Worm (Caenorhabditis elegans): ENCODE results near the gene rbc-2.
A peak's percentile ranks its signal among the peaks of the same experiment; 100 is the strongest.

Gene rbc-2

ce11 chrIII:2528621-2529113 is at the start of gene rbc-2, which contains the start of the genes Y54F10AM.15 and ndua-8:
Gene rbc-2 (minus strand): TSS chrIII:2528689.
Gene Y54F10AM.15 (minus strand): TSS chrIII:2528679.
Gene ndua-8 (plus strand): TSS chrIII:2529063.
- TF ChIP-seq ces-1 (GFP tag; optimal IDR thresholded peaks at IDR 0.05): peak; percentile 67
- peak; percentile 29 for TF ChIP-seq nhr-2 (tag; optimal IDR thresholded peaks at IDR 0.05)
- TF ChIP-seq ham-2 (GFP tag; optimal IDR thresholded peaks at IDR 0.05): peak; percentile 8
- TF ChIP-seq pha-4 (tag; optimal IDR thresholded peaks at IDR 0.05): peak; percentile 77
- no peak for TF ChIP-seq elt-3 (tag; optimal IDR thresholded peaks at IDR 0.05)
- TF ChIP-seq hlh-1 (tag; optimal IDR thresholded peaks at IDR 0.05): peak; percentile 66
- TF ChIP-seq mab-5 (tag; optimal IDR thresholded peaks at IDR 0.05): peak; percentile 0
- TF ChIP-seq snpc-4 (tag; optimal IDR thresholded peaks at IDR 0.05): no peak
- TF ChIP-seq nhr-76 (tag; optimal IDR thresholded peaks at IDR 0.05): no peak
- peak; percentile 84 for TF ChIP-seq unc-120 (tag; optimal IDR thresholded peaks at IDR 0.05; ENCODE audit: poor library complexity, severe bottlenecking)
- TF ChIP-seq ceh-39 (tag; optimal IDR thresholded peaks at IDR 0.05): peak; percentile 83
- no peak for TF ChIP-seq unc-39 (tag; optimal IDR thresholded peaks at IDR 0.05)
- no peak for TF ChIP-seq nhr-12 (tag; optimal IDR thresholded peaks at IDR 0.05)
- peak; percentile 88 for TF ChIP-seq nhr-237 (tag; optimal IDR thresholded peaks at IDR 0.05)
- TF ChIP-seq ceh-83 (GFP tag; optimal IDR thresholded peaks at IDR 0.05): no peak
- no peak for TF ChIP-seq bed-3 (GFP tag; optimal IDR thresholded peaks at IDR 0.05)
- peak; percentile 7 for TF ChIP-seq M03D4.4 (tag; optimal IDR thresholded peaks at IDR 0.05)
- TF ChIP-seq sem-2 (GFP tag; optimal IDR thresholded peaks at IDR 0.05): no peak
- peak; percentile 12 for TF ChIP-seq ztf-11 (tag; optimal IDR thresholded peaks at IDR 0.05)
- TF ChIP-seq elt-1 (tag; optimal IDR thresholded peaks at IDR 0.05; ENCODE audit: borderline replicate concordance, insufficient read depth): no peak
- no peak for TF ChIP-seq cnd-1 (tag; optimal IDR thresholded peaks at IDR 0.05)
- TF ChIP-seq drap-1 (GFP tag; optimal IDR thresholded peaks at IDR 0.05): no peak
- TF ChIP-seq nhr-28 (tag; optimal IDR thresholded peaks at IDR 0.05): no peak
- TF ChIP-seq mep-1 (tag; optimal IDR thresholded peaks at IDR 0.05): peak; percentile 97
- peak; percentile 96 for TF ChIP-seq lin-13 (tag; optimal IDR thresholded peaks at IDR 0.05)
- peak; percentile 91 for TF ChIP-seq lsy-2 (tag; optimal IDR thresholded peaks at IDR 0.05)
- no peak for TF ChIP-seq tbx-8 (GFP tag; optimal IDR thresholded peaks at IDR 0.05)
- no peak for TF ChIP-seq sptf-1 (tag; optimal IDR thresholded peaks at IDR 0.05)
- peak; percentile 46 for TF ChIP-seq unc-62 (GFP tag; optimal IDR thresholded peaks at IDR 0.05)

- TF ChIP-seq drap-1 (GFP tag; optimal IDR thresholded peaks at IDR 0.05): no peak
- TF ChIP-seq nhr-28 (tag; optimal IDR thresholded peaks at IDR 0.05): no peak
- no peak for TF ChIP-seq lin-13 (tag; optimal IDR thresholded peaks at IDR 0.05)
- no peak for TF ChIP-seq mls-2 (tag; optimal IDR thresholded peaks at IDR 0.05)
- no peak for TF ChIP-seq M03D4.4 (tag; optimal IDR thresholded peaks at IDR 0.05)
- TF ChIP-seq ceh-83 (GFP tag; optimal IDR thresholded peaks at IDR 0.05): no peak
- no peak for TF ChIP-seq cnd-1 (tag; optimal IDR thresholded peaks at IDR 0.05)
- TF ChIP-seq lin-32 (GFP tag; optimal IDR thresholded peaks at IDR 0.05): no peak
- TF ChIP-seq pha-4 (tag; optimal IDR thresholded peaks at IDR 0.05): no peak
Observed at ce11 chrIII:2577982-2578381, 49.5 kb upstream of the rbc-2 start.

- TF ChIP-seq blmp-1 (tag; optimal IDR thresholded peaks at IDR 0.05): no peak
- no peak for TF ChIP-seq cnd-1 (tag; optimal IDR thresholded peaks at IDR 0.05)
- TF ChIP-seq ztf-11 (tag; optimal IDR thresholded peaks at IDR 0.05): no peak
- no peak for TF ChIP-seq ceh-39 (tag; optimal IDR thresholded peaks at IDR 0.05)
- peak; percentile 5 for TF ChIP-seq ceh-43 (GFP tag; optimal IDR thresholded peaks at IDR 0.05)
- no peak for TF ChIP-seq unc-62 (GFP tag; optimal IDR thresholded peaks at IDR 0.05)
- TF ChIP-seq lin-13 (tag; optimal IDR thresholded peaks at IDR 0.05): peak; percentile 14
- TF ChIP-seq nhr-28 (tag; optimal IDR thresholded peaks at IDR 0.05): no peak
- peak; percentile 19 for TF ChIP-seq M03D4.4 (tag; optimal IDR thresholded peaks at IDR 0.05)
- peak; percentile 2 for TF ChIP-seq lin-32 (GFP tag; optimal IDR thresholded peaks at IDR 0.05)
- TF ChIP-seq bed-3 (GFP tag; optimal IDR thresholded peaks at IDR 0.05): no peak
- no peak for TF ChIP-seq snpc-4 (tag; optimal IDR thresholded peaks at IDR 0.05)
- no peak for TF ChIP-seq flh-1 (GFP tag; optimal IDR thresholded peaks at IDR 0.05)
- TF ChIP-seq unc-120 (tag; optimal IDR thresholded peaks at IDR 0.05; ENCODE audit: poor library complexity, severe bottlenecking): peak; percentile 48
- TF ChIP-seq unc-39 (tag; optimal IDR thresholded peaks at IDR 0.05): no peak
- peak; percentile 44 for TF ChIP-seq lsy-2 (tag; optimal IDR thresholded peaks at IDR 0.05)
- no peak for TF ChIP-seq nhr-12 (tag; optimal IDR thresholded peaks at IDR 0.05)
- TF ChIP-seq mls-2 (tag; optimal IDR thresholded peaks at IDR 0.05): peak; percentile 41
- no peak for TF ChIP-seq elt-3 (tag; optimal IDR thresholded peaks at IDR 0.05)
- peak; percentile 38 for TF ChIP-seq ceh-83 (GFP tag; optimal IDR thresholded peaks at IDR 0.05)
- TF ChIP-seq nhr-76 (tag; optimal IDR thresholded peaks at IDR 0.05): no peak
- peak; percentile 75 for TF ChIP-seq sptf-1 (tag; optimal IDR thresholded peaks at IDR 0.05)
- TF ChIP-seq elt-1 (tag; optimal IDR thresholded peaks at IDR 0.05; ENCODE audit: borderline replicate concordance, insufficient read depth): no peak
- no peak for TF ChIP-seq nhr-2 (tag; optimal IDR thresholded peaks at IDR 0.05)
- peak; percentile 43 for TF ChIP-seq mep-1 (tag; optimal IDR thresholded peaks at IDR 0.05)
- no peak for TF ChIP-seq mab-5 (tag; optimal IDR thresholded peaks at IDR 0.05)
- no peak for TF ChIP-seq sem-2 (GFP tag; optimal IDR thresholded peaks at IDR 0.05)
- no peak for TF ChIP-seq tbx-8 (GFP tag; optimal IDR thresholded peaks at IDR 0.05)
- peak; percentile 38 for TF ChIP-seq drap-1 (GFP tag; optimal IDR thresholded peaks at IDR 0.05)
- TF ChIP-seq pha-4 (tag; optimal IDR thresholded peaks at IDR 0.05): no peak
- peak; percentile 49 for TF ChIP-seq ces-1 (GFP tag; optimal IDR thresholded peaks at IDR 0.05)
- TF ChIP-seq hlh-1 (tag; optimal IDR thresholded peaks at IDR 0.05): peak; percentile 7
- no peak for TF ChIP-seq zip-8 (tag; optimal IDR thresholded peaks at IDR 0.05)
- peak; percentile 69 for TF ChIP-seq ham-2 (GFP tag; optimal IDR thresholded peaks at IDR 0.05)
- no peak for TF ChIP-seq nhr-237 (tag; optimal IDR thresholded peaks at IDR 0.05)
Observed at ce11 chrIII:2576360-2577259, 48.1 kb upstream of the rbc-2 start.
